Worm (Caenorhabditis elegans) whole organism, L2 larva: ENCODE data around the gene nhr-268.

Source experiments
- egl-27 ChIP-seq: sonication (generic microtip); optimal IDR thresholded peaks from 3 replicates; lab custom pipeline; 2017; ENCODE audit warnings: missing biosample characterization, missing genetic modification reagents, missing genetic modification characterization
- nhr-237 ChIP-seq: fragments of 150-350 bp; optimal IDR thresholded peaks from 2 replicates; lab custom pipeline; 2014; ENCODE audit warnings: missing biosample characterization, missing genetic modification characterization
- ztf-11 ChIP-seq: sonication (generic microtip); optimal IDR thresholded peaks from 2 replicates; lab custom pipeline; 2017; ENCODE audit warnings: missing biosample characterization, missing genetic modification characterization

ce11 chrV:15711898-15712297 is 21.8 kb downstream of the nhr-268 start, which contains the start of gene str-101:
- TF ChIP-seq nhr-237 (tag; lab: Kevin White, UChicago) (no peak), egl-27 (tag; lab: Kevin White, UChicago) (no peak), ztf-11 (tag; lab: Kevin White, UChicago) (no peak)
